Comparison of ENCODE assay signal across 6 worm cellular contexts in the genomic region with DNA sequence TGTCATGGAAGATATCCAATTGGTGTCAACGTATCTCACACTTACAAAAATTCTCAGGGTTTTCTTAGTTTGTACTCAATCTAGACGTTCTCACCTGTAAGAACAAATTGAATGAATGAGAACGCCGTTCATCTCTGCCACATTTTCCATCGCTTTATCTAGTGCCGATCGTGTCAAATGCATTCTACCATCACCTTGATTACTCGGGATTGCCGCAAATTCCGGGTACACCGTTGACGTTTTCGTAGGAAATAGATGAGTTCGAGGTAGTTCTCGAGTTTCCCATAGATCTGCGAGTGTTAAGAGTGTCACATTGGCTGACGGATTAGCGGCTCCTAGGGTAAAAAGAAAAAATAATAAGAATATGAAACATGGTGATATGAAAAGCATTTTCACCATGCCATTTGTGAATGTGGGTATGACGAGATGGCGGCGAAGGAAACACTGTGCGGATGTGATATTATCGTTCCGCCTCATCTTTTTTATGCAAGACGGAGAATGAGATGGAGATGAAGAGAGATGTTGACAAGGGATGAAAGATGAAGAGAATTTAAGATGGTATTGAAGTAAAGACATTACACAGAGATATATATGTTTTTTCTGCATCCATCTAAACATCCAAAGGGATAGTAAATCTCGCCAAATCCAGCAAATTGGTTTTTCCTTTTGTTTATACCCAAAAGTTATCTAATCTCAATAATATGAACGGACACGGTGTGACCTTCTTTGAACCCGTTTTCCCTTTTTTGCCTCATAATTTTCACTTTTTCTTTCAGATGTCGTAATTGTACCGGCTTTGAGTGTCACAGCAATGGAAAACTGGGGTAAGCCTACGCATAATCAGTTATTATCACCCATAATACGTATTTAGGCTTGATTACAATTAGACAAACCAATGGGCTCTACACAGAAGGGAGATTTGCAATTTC.
TF ChIP-seq lines count a peak whose summit lies in the region.

Gene lact-8, minus strand, starts transcription at position 445 of the 929 bp plus-strand sequence.

TF ChIP-seq in whole organism, L1 larva, 84 proteins besides CTCF, POLR2A, EP300 and RAD21:
- TF ChIP-seq lin-35 (GFP tag; optimal IDR thresholded peaks at IDR 0.05; lab: Kevin White, UChicago): no peak
- TF ChIP-seq efl-1 (optimal IDR thresholded peaks at IDR 0.05; lab: Kevin White, UChicago): no peak
- peak in 1 of 2 experiments; percentile 90 for TF ChIP-seq efl-1 (GFP tag; optimal IDR thresholded peaks at IDR 0.05 in 1 of 2; lab: Kevin White, UChicago)
- peak; percentile 56 for TF ChIP-seq blmp-1 (tag; optimal IDR thresholded peaks at IDR 0.05; lab: Kevin White, UChicago)
- no peak for TF ChIP-seq pax-3 (tag; optimal IDR thresholded peaks at IDR 0.05; lab: Kevin White, UChicago)
- peak; percentile 25 for TF ChIP-seq dsc-1 (tag; optimal IDR thresholded peaks at IDR 0.05; lab: Kevin White, UChicago)
- peak; percentile 18 for TF ChIP-seq lin-14 (GFP tag; optimal IDR thresholded peaks at IDR 0.05; lab: Kevin White, UChicago)

TF ChIP-seq in whole organism, L2 larva, 48 proteins besides CTCF, POLR2A, EP300 and RAD21:
- no peak for TF ChIP-seq nhr-25 (tag; optimal IDR thresholded peaks at IDR 0.05; lab: Kevin White, UChicago)
- TF ChIP-seq elt-3 (tag; optimal IDR thresholded peaks at IDR 0.05; lab: Kevin White, UChicago): no peak
- TF ChIP-seq lin-39 (tag; optimal IDR thresholded peaks at IDR 0.05; lab: Kevin White, UChicago): no peak
- no peak for TF ChIP-seq nhr-10 (tag; optimal IDR thresholded peaks at IDR 0.05; lab: Kevin White, UChicago)
- TF ChIP-seq sma-3 (GFP tag; optimal IDR thresholded peaks at IDR 0.05; lab: Kevin White, UChicago): no peak
- peak; percentile 55 for TF ChIP-seq blmp-1 (tag; optimal IDR thresholded peaks at IDR 0.05; lab: Kevin White, UChicago; ENCODE audit: insufficient read depth)
- TF ChIP-seq C34F6.9 (tag; optimal IDR thresholded peaks at IDR 0.05; lab: Kevin White, UChicago): no peak
- no peak for TF ChIP-seq snpc-4 (tag; optimal IDR thresholded peaks at IDR 0.05; lab: Kevin White, UChicago)
TF ChIP-seq in whole organism, L2 larva: peak in this region for 1.

TF ChIP-seq in whole organism, L3 larva, 47 proteins besides CTCF, POLR2A, EP300 and RAD21:
- TF ChIP-seq hmg-11 (tag; optimal IDR thresholded peaks at IDR 0.05; lab: Kevin White, UChicago): no peak
- peak; percentile 13 for TF ChIP-seq nhr-25 (tag; optimal IDR thresholded peaks at IDR 0.05; lab: Kevin White, UChicago)
- peak; percentile 65 for TF ChIP-seq elt-1 (tag; optimal IDR thresholded peaks at IDR 0.05; lab: Kevin White, UChicago)
- TF ChIP-seq nhr-237 (tag; optimal IDR thresholded peaks at IDR 0.05; lab: Kevin White, UChicago): no peak

TF ChIP-seq in whole organism, L4 larva, 104 proteins besides CTCF, POLR2A, EP300 and RAD21:
- TF ChIP-seq zfp-3 (GFP tag; conservative IDR thresholded peaks at IDR 0.05; lab: Robert Waterston, UW) (no peak), aha-1 (tag; lab: Kevin White, UChicago) (peak; percentile 71), lin-15B (tag; optimal IDR thresholded peaks at IDR 0.05; lab: Kevin White, UChicago) (no peak), hlh-30 (tag; optimal IDR thresholded peaks at IDR 0.05; lab: Kevin White, UChicago; ENCODE audit: insufficient read depth) (no peak), madf-9 (GFP tag; conservative IDR thresholded peaks at IDR 0.05; lab: Robert Waterston, UW) (no peak), ZK337.2 (GFP tag; IDR thresholded peaks at IDR 0.05; lab: Robert Waterston, UW) (no peak)

TF ChIP-seq in whole organism, late embryonic, 69 proteins besides CTCF, POLR2A, EP300 and RAD21:
- TF ChIP-seq rnt-1 (tag; optimal IDR thresholded peaks at IDR 0.05; lab: Kevin White, UChicago) (peak; percentile 69), nfya-1 (tag; optimal IDR thresholded peaks at IDR 0.05; lab: Kevin White, UChicago) (no peak)

TF ChIP-seq in whole organism, mixed stage, embryonic, 35 proteins besides CTCF, POLR2A, EP300 and RAD21:
- TF ChIP-seq hlh-1 (tag; optimal IDR thresholded peaks at IDR 0.05; lab: Kevin White, UChicago) (no peak), nhr-237 (tag; optimal IDR thresholded peaks at IDR 0.05; lab: Kevin White, UChicago) (no peak), unc-120 (tag; optimal IDR thresholded peaks at IDR 0.05; lab: Kevin White, UChicago; ENCODE audit: poor library complexity, severe bottlenecking) (no peak), elt-1 (tag; optimal IDR thresholded peaks at IDR 0.05; lab: Kevin White, UChicago; ENCODE audit: borderline replicate concordance, insufficient read depth) (peak; percentile 90)

Comparison
In these comparisons a context has a peak if more than half of its experiments do, and no peak if none do; other contexts are left out.
1. Of the 29 proteins assayed by ChIP-seq in both whole organism, L4 larva and whole organism, L1 larva: peak only in whole organism, L4 larva: aha-1; only in whole organism, L1 larva: none; in both: none; in neither: 28.